Worm (Caenorhabditis elegans) whole organism, late embryonic: ENCODE data around the gene famk-1.

Experiments
- C38D4.7 ChIP-seq: fragments of 200-800 bp; sonication (Bioruptor generic); optimal IDR thresholded peaks from 2 replicates; lab custom pipeline; 2018; ENCODE audit warnings: mild to moderate bottlenecking, missing genetic modification characterization, moderate library complexity, missing compliant biosample characterization
- K02D7.2 ChIP-seq: sonication (generic microtip); optimal IDR thresholded peaks from 2 replicates; lab custom pipeline; 2017; ENCODE audit warnings: mild to moderate bottlenecking, missing genetic modification characterization, missing compliant biosample characterization
- K09A11.1 ChIP-seq: sonication (generic microtip); optimal IDR thresholded peaks from 2 replicates; lab custom pipeline; 2017; ENCODE audit warnings: antibody characterized with exemption, mild to moderate bottlenecking, missing genetic modification characterization, missing compliant biosample characterization; ENCODE audit not compliant: insufficient read depth
- Y22D7AL.16 ChIP-seq: sonication (generic microtip); optimal IDR thresholded peaks from 2 replicates; lab custom pipeline; 2016; ENCODE audit warnings: missing genetic modification characterization, missing compliant biosample characterization
- ama-1 ChIP-seq: fragments of 150-350 bp; optimal IDR thresholded peaks from 2 replicates; lab custom pipeline; 2014
- ceh-14 ChIP-seq: sonication (generic microtip); optimal IDR thresholded peaks from 2 replicates; lab custom pipeline; 2016; ENCODE audit warnings: missing genotype, missing genetic modification characterization, missing compliant biosample characterization
- ceh-18 ChIP-seq: sonication (generic microtip); optimal IDR thresholded peaks from 2 replicates; lab custom pipeline; 2016; ENCODE audit warnings: missing genetic modification characterization, missing compliant biosample characterization
- ceh-19 ChIP-seq: fragments of 200-800 bp; sonication (Bioruptor generic); optimal IDR thresholded peaks from 2 replicates; lab custom pipeline; 2018; ENCODE audit warnings: mild to moderate bottlenecking, missing genetic modification characterization, missing compliant biosample characterization
- ceh-2 ChIP-seq: sonication (generic microtip); optimal IDR thresholded peaks from 2 replicates; lab custom pipeline; 2016; ENCODE audit warnings: missing genotype, missing genetic modification characterization, missing compliant biosample characterization
- ceh-24 ChIP-seq: sonication (generic microtip); optimal IDR thresholded peaks from 2 replicates; lab custom pipeline; 2016; ENCODE audit warnings: mild to moderate bottlenecking, missing genetic modification characterization, missing compliant biosample characterization
- ceh-30 ChIP-seq: fragments of 150-350 bp; optimal IDR thresholded peaks from 2 replicates; lab custom pipeline; 2014; ENCODE audit warnings: missing biosample characterization, missing genetic modification characterization
- ceh-31 ChIP-seq: sonication (generic microtip); optimal IDR thresholded peaks from 2 replicates; lab custom pipeline; 2016; ENCODE audit warnings: missing genetic modification characterization, missing compliant biosample characterization
- ceh-45 ChIP-seq: fragments of 200-800 bp; sonication (Bioruptor generic); IDR thresholded peaks from 2 replicates; pipeline ENCODE4 v1.3.6; 2022; ENCODE audit warnings: missing genetic modification reagents, missing genetic modification characterization, missing compliant biosample characterization
- ceh-6 ChIP-seq: fragments of 200-800 bp; sonication (Bioruptor generic); optimal IDR thresholded peaks from 2 replicates; lab custom pipeline; 2018; ENCODE audit warnings: mild to moderate bottlenecking, missing genetic modification characterization, missing compliant biosample characterization
- che-1 ChIP-seq: sonication (generic microtip); optimal IDR thresholded peaks from 2 replicates; lab custom pipeline; 2016; ENCODE audit warnings: mild to moderate bottlenecking, missing genetic modification characterization, missing compliant biosample characterization
- elt-2 ChIP-seq: sonication (generic microtip); optimal IDR thresholded peaks from 2 replicates; lab custom pipeline; 2016; ENCODE audit warnings: missing genetic modification reagents, missing genetic modification characterization, missing compliant biosample characterization
- eyg-1 ChIP-seq: sonication (generic microtip); optimal IDR thresholded peaks from 2 replicates; lab custom pipeline; 2016; ENCODE audit warnings: missing genotype, missing genetic modification characterization, missing compliant biosample characterization
- fkh-10 ChIP-seq: fragments of 150-350 bp; optimal IDR thresholded peaks from 2 replicates; lab custom pipeline; 2014; ENCODE audit warnings: missing biosample characterization, missing genetic modification reagents, missing genetic modification characterization
- gmeb-2 ChIP-seq: sonication (generic microtip); optimal IDR thresholded peaks from 2 replicates; lab custom pipeline; 2016; ENCODE audit warnings: missing genetic modification characterization, inconsistent platforms, missing compliant biosample characterization
- hlh-13 ChIP-seq: fragments of 200-800 bp; sonication (Bioruptor generic); optimal IDR thresholded peaks from 2 replicates; lab custom pipeline; 2018; ENCODE audit warnings: mild to moderate bottlenecking, missing genetic modification characterization, missing compliant biosample characterization
- hlh-15 ChIP-seq: sonication (generic microtip); optimal IDR thresholded peaks from 2 replicates; lab custom pipeline; 2016; ENCODE audit warnings: missing genetic modification characterization, missing compliant biosample characterization
- hlh-30 ChIP-seq: sonication (generic microtip); optimal IDR thresholded peaks from 2 replicates; lab custom pipeline; 2017; ENCODE audit warnings: antibody characterized with exemption, missing genetic modification characterization, missing compliant biosample characterization; ENCODE audit not compliant: insufficient read depth
- hlh-8 ChIP-seq: sonication (generic microtip); optimal IDR thresholded peaks from 2 replicates; lab custom pipeline; 2016; ENCODE audit warnings: missing genotype, missing genetic modification characterization, missing compliant biosample characterization
- lin-11 ChIP-seq: fragments of 200-800 bp; sonication (Bioruptor generic); optimal IDR thresholded peaks from 2 replicates; lab custom pipeline; 2018; ENCODE audit warnings: mild to moderate bottlenecking, missing genetic modification characterization, missing compliant biosample characterization
- madf-2 ChIP-seq: sonication (generic microtip); optimal IDR thresholded peaks from 2 replicates; lab custom pipeline; 2017; ENCODE audit warnings: missing genetic modification characterization, missing compliant biosample characterization
- mec-3 ChIP-seq: sonication (generic microtip); optimal IDR thresholded peaks from 2 replicates; lab custom pipeline; 2016; ENCODE audit warnings: borderline replicate concordance, missing genetic modification characterization, missing compliant biosample characterization
- nhr-232 ChIP-seq: sonication (generic microtip); optimal IDR thresholded peaks from 2 replicates; lab custom pipeline; 2016; ENCODE audit warnings: missing genetic modification characterization, missing compliant biosample characterization
- odd-2 ChIP-seq: sonication (generic microtip); optimal IDR thresholded peaks from 2 replicates; lab custom pipeline; 2017; ENCODE audit warnings: antibody characterized with exemption, mild to moderate bottlenecking, missing genetic modification characterization, missing compliant biosample characterization
- pag-3 ChIP-seq: sonication (generic microtip); optimal IDR thresholded peaks from 2 replicates; lab custom pipeline; 2016; ENCODE audit warnings: missing compliant biosample characterization, missing genetic modification characterization, borderline replicate concordance
- pat-9 ChIP-seq: fragments of 200-800 bp; sonication (Bioruptor generic); optimal IDR thresholded peaks from 2 replicates; lab custom pipeline; 2018; ENCODE audit warnings: mild to moderate bottlenecking, missing genetic modification characterization, moderate library complexity, missing compliant biosample characterization
- pha-4 ChIP-seq: fragments of 150-350 bp; optimal IDR thresholded peaks from 2 replicates; lab custom pipeline; 2018; ENCODE audit warnings: missing biosample characterization, missing genetic modification reagents, missing genetic modification characterization
- ref-2 ChIP-seq: sonication (generic microtip); optimal IDR thresholded peaks from 2 replicates; lab custom pipeline; 2016; ENCODE audit warnings: missing genetic modification characterization, missing compliant biosample characterization
- rnt-1 ChIP-seq: sonication (generic microtip); optimal IDR thresholded peaks from 2 replicates; lab custom pipeline; 2016; ENCODE audit warnings: missing genetic modification characterization, missing compliant biosample characterization
- sox-4 ChIP-seq: sonication (generic microtip); optimal IDR thresholded peaks from 2 replicates; lab custom pipeline; 2017; ENCODE audit warnings: mild to moderate bottlenecking, missing genetic modification characterization, inconsistent platforms, missing compliant biosample characterization
- tbx-2 ChIP-seq: sonication (generic microtip); optimal IDR thresholded peaks from 2 replicates; lab custom pipeline; 2016; ENCODE audit warnings: missing genetic modification characterization, missing compliant biosample characterization
- tbx-7 ChIP-seq: sonication (generic microtip); optimal IDR thresholded peaks from 2 replicates; lab custom pipeline; 2016; ENCODE audit warnings: missing genotype, missing genetic modification characterization, missing compliant biosample characterization
- unc-3 ChIP-seq, 2 experiments: fragments of 200-800 bp in 1 of 2; sonication (Bioruptor generic) in 1 of 2; sonication (generic microtip) in 1 of 2; conservative IDR thresholded peaks in 1 of 2; optimal IDR thresholded peaks in 1 of 2; 2 replicates each; pipeline versions ENCODE4 v1.3.6 to Lab custom; 2016 to 2022; ENCODE audit warnings: missing compliant biosample characterization in 2 of 2, missing genetic modification characterization in 2 of 2, missing genetic modification reagents in 1 of 2
- unc-42 ChIP-seq: sonication (generic microtip); optimal IDR thresholded peaks from 2 replicates; lab custom pipeline; 2016; ENCODE audit warnings: missing genotype, missing genetic modification characterization, missing compliant biosample characterization
- unc-55 ChIP-seq: sonication (generic microtip); optimal IDR thresholded peaks from 2 replicates; lab custom pipeline; 2017; ENCODE audit warnings: missing biosample characterization, missing genetic modification reagents, missing genetic modification characterization
- unc-86 ChIP-seq: sonication (generic microtip); optimal IDR thresholded peaks from 2 replicates; lab custom pipeline; 2016; ENCODE audit warnings: missing genetic modification characterization, missing compliant biosample characterization
- ztf-16 ChIP-seq: sonication (generic microtip); optimal IDR thresholded peaks from 2 replicates; lab custom pipeline; 2017; ENCODE audit warnings: missing genetic modification characterization, missing compliant biosample characterization

famk-1 gene

ce11 chrX:15246182-15246581 is 33.1 kb upstream of the famk-1 start, which contains the start of gene piki-1:
Gene piki-1, minus strand, starts transcription at chrX:15246399.
- TF ChIP-seq ceh-2 (tag; lab: Kevin White, UChicago), result no peak
- no peak for TF ChIP-seq pha-4 (tag; lab: Kevin White, UChicago)
- no peak for TF ChIP-seq hlh-15 (tag; lab: Kevin White, UChicago)
- TF ChIP-seq hlh-8 (tag; lab: Kevin White, UChicago), result no peak
- TF ChIP-seq pat-9 (tag; lab: Kevin White, UChicago), result no peak
- TF ChIP-seq unc-55 (GFP tag; lab: Kevin White, UChicago), result no peak
- no peak for TF ChIP-seq gmeb-2
- no peak for TF ChIP-seq rnt-1 (tag; lab: Kevin White, UChicago)
- TF ChIP-seq elt-2, result no peak
- TF ChIP-seq ceh-45 (GFP tag; lab: Robert Waterston, UW), result no peak
- TF ChIP-seq ref-2 (tag; lab: Kevin White, UChicago), result no peak
- no peak for TF ChIP-seq hlh-30 (tag; lab: Kevin White, UChicago)
- TF ChIP-seq ceh-6 (GFP tag; lab: Kevin White, UChicago), result no peak
- TF ChIP-seq K02D7.2 (tag; lab: Kevin White, UChicago), result no peak
- TF ChIP-seq ceh-31, result no peak
- no peak for TF ChIP-seq lin-11 (tag; lab: Kevin White, UChicago)
- TF ChIP-seq Y22D7AL.16, result no peak
- TF ChIP-seq ztf-16 (tag; lab: Kevin White, UChicago), result no peak
- TF ChIP-seq che-1 (tag; lab: Kevin White, UChicago), result no peak

- TF ChIP-seq pha-4 (tag; lab: Kevin White, UChicago) (no peak), tbx-7 (tag; lab: Kevin White, UChicago) (no peak), unc-3 (GFP tag; conservative IDR thresholded peaks at IDR 0.05; lab: Robert Waterston, UW) (no peak), unc-3 (tag; optimal IDR thresholded peaks at IDR 0.05; lab: Kevin White, UChicago) (no peak), hlh-15 (tag; lab: Kevin White, UChicago) (no peak), eyg-1 (tag; lab: Kevin White, UChicago) (no peak), ceh-18 (no peak), odd-2 (tag; lab: Kevin White, UChicago) (no peak), ama-1 (lab: Kevin White, UChicago) (no peak), pag-3 (tag; lab: Kevin White, UChicago) (no peak), hlh-13 (GFP tag; lab: Kevin White, UChicago) (no peak), tbx-2 (tag; lab: Kevin White, UChicago) (no peak), unc-86 (no peak), ceh-30 (no peak), pat-9 (tag; lab: Kevin White, UChicago) (no peak), ceh-14 (no peak), C38D4.7 (no peak)
These were observed 29.7 kb upstream of the famk-1 start for ce11 chrX:15242726-15243125.

ce11 chrX:15241169-15241568 is 28.1 kb upstream of the famk-1 start:
- TF ChIP-seq mec-3 (tag; lab: Kevin White, UChicago), result no peak
- no peak for TF ChIP-seq ceh-18
- no peak for TF ChIP-seq hlh-13 (GFP tag; lab: Kevin White, UChicago)
- no peak for TF ChIP-seq che-1 (tag; lab: Kevin White, UChicago)
- no peak for TF ChIP-seq gmeb-2
- TF ChIP-seq hlh-30 (tag; lab: Kevin White, UChicago), result no peak
- no peak for TF ChIP-seq ama-1 (lab: Kevin White, UChicago)
- no peak for TF ChIP-seq ceh-24 (tag; lab: Kevin White, UChicago)
- no peak for TF ChIP-seq ref-2 (tag; lab: Kevin White, UChicago)
- TF ChIP-seq madf-2, result no peak
- no peak for TF ChIP-seq rnt-1 (tag; lab: Kevin White, UChicago)
- TF ChIP-seq unc-42 (tag; lab: Kevin White, UChicago), result no peak
- TF ChIP-seq nhr-232 (tag; lab: Kevin White, UChicago), result no peak
- TF ChIP-seq ceh-19 (GFP tag; lab: Kevin White, UChicago), result no peak
- no peak for TF ChIP-seq ceh-31
- no peak for TF ChIP-seq hlh-8 (tag; lab: Kevin White, UChicago)
- TF ChIP-seq sox-4 (tag; lab: Kevin White, UChicago), result no peak
- TF ChIP-seq fkh-10 (GFP tag; lab: Kevin White, UChicago), result no peak
- TF ChIP-seq K09A11.1 (tag; lab: Kevin White, UChicago), result no peak
